Worm (Caenorhabditis elegans): ENCODE results near the gene set-6.

ce11 chrX:11925243-11925642, 49.2 kb downstream of the set-6 start:
- TF ChIP-seq lir-3 (tag; optimal IDR thresholded peaks at IDR 0.05; ENCODE audit: poor library complexity), result no peak
- no peak for TF ChIP-seq egl-27 (tag; optimal IDR thresholded peaks at IDR 0.05)
- no peak for TF ChIP-seq lin-15B (tag; optimal IDR thresholded peaks at IDR 0.05)
- no peak for TF ChIP-seq ceh-8 (GFP tag; optimal IDR thresholded peaks at IDR 0.05)
- TF ChIP-seq elt-2 (tag; optimal IDR thresholded peaks at IDR 0.05), result no peak
- no peak for TF ChIP-seq nhr-90 (tag; optimal IDR thresholded peaks at IDR 0.05; ENCODE audit: poor library complexity)
- no peak for TF ChIP-seq lin-35 (GFP tag; optimal IDR thresholded peaks at IDR 0.05)
- TF ChIP-seq ceh-82 (tag; optimal IDR thresholded peaks at IDR 0.05), result no peak
- no peak for TF ChIP-seq lin-13 (GFP tag; optimal IDR thresholded peaks at IDR 0.05)
- no peak for TF ChIP-seq unc-30 (tag; optimal IDR thresholded peaks at IDR 0.05)
- TF ChIP-seq nhr-12 (tag; optimal IDR thresholded peaks at IDR 0.05), result no peak
- no peak for TF ChIP-seq fos-1 (tag; optimal IDR thresholded peaks at IDR 0.05)
- TF ChIP-seq snu-23 (GFP tag; optimal IDR thresholded peaks at IDR 0.05), result no peak

Data from whole organism, L1 larva.